Fruit fly (Drosophila melanogaster) whole organism, embryonic: ENCODE measurements around the gene mats.

Source experiments
- Aef1 ChIP-seq: fragments of 200-800 bp; sonication (Bioruptor generic); IDR thresholded peaks from 3 replicates; pipeline ENCODE4 v1.3.6; 2022; ENCODE audit warnings: missing biosample characterization, missing genetic modification characterization
- C15 ChIP-seq: fragments of 200-800 bp; sonication (Bioruptor generic); IDR thresholded peaks from 3 replicates; pipeline ENCODE4 v1.3.6; 2022; ENCODE audit warnings: missing biosample characterization, missing genetic modification characterization
- CG10565 ChIP-seq: fragments of 200-800 bp; sonication (Bioruptor generic); optimal IDR thresholded peaks from 3 replicates; lab custom pipeline; 2016; ENCODE audit warnings: missing biosample characterization, mild to moderate bottlenecking, missing genetic modification characterization
- CG10959 ChIP-seq: fragments of 200-800 bp; sonication (Bioruptor generic); IDR thresholded peaks from 2 replicates; pipeline ENCODE4 v1.3.6; 2022; ENCODE audit warnings: missing biosample characterization, missing genetic modification characterization
- CG11093 ChIP-seq: fragments of 200-800 bp; sonication (Bioruptor generic); IDR thresholded peaks from 3 replicates; pipeline ENCODE4 v1.3.6; 2022; ENCODE audit warnings: missing biosample characterization, missing genetic modification characterization
- CG12659 ChIP-seq: fragments of 200-800 bp; sonication (Bioruptor generic); optimal IDR thresholded peaks from 3 replicates; lab custom pipeline; 2017; ENCODE audit warnings: mild to moderate bottlenecking, missing biosample characterization, missing genetic modification reagents, missing genetic modification characterization
- CG14014 ChIP-seq: fragments of 200-800 bp; sonication (Bioruptor generic); IDR thresholded peaks from 2 replicates; pipeline ENCODE4 v1.3.6; 2022; ENCODE audit warnings: missing biosample characterization, missing genetic modification characterization
- CG15479 ChIP-seq: fragments of 200-800 bp; sonication (Bioruptor generic); optimal IDR thresholded peaks from 3 replicates; lab custom pipeline; 2019; ENCODE audit warnings: missing biosample characterization, mild to moderate bottlenecking, missing genetic modification characterization, moderate library complexity
- CG1602 ChIP-seq: fragments of 200-800 bp; sonication (Bioruptor generic); optimal IDR thresholded peaks from 3 replicates; lab custom pipeline; 2016; ENCODE audit warnings: missing biosample characterization, missing genetic modification characterization
- CG17829 ChIP-seq: fragments of 200-800 bp; optimal IDR thresholded peaks from 2 replicates; lab custom pipeline; 2019; ENCODE audit warnings: missing biosample characterization, mild to moderate bottlenecking, missing genetic modification characterization, moderate library complexity
- CG2199 ChIP-seq: fragments of 200-800 bp; sonication (Bioruptor generic); IDR thresholded peaks from 3 replicates; pipeline ENCODE4 v1.3.6; 2022; ENCODE audit warnings: missing biosample characterization, missing genetic modification characterization
- CG31441 ChIP-seq: fragments of 200-800 bp; sonication (Bioruptor generic); IDR thresholded peaks from 2 replicates; pipeline ENCODE4 v1.3.6; 2022; ENCODE audit warnings: missing biosample characterization, missing genetic modification characterization
- CG32532 ChIP-seq: fragments of 200-800 bp; sonication (Bioruptor generic); IDR thresholded peaks from 2 replicates; pipeline ENCODE4 v1.3.6; 2022; ENCODE audit warnings: missing biosample characterization, missing genetic modification characterization
- CG32767 ChIP-seq: fragments of 200-800 bp; sonication (Bioruptor generic); IDR thresholded peaks from 2 replicates; pipeline ENCODE4 v1.3.6; 2022; ENCODE audit warnings: missing biosample characterization, missing genetic modification characterization
- CG33213 ChIP-seq: fragments of 200-800 bp; sonication (Bioruptor generic); optimal IDR thresholded peaks from 3 replicates; lab custom pipeline; 2016; ENCODE audit warnings: missing biosample characterization, missing genetic modification characterization
- CG33557 ChIP-seq: fragments of 200-800 bp; sonication (Bioruptor generic); optimal IDR thresholded peaks from 2 replicates; lab custom pipeline; 2019; ENCODE audit warnings: missing biosample characterization, mild to moderate bottlenecking, missing genetic modification characterization, moderate library complexity
- CG3847 ChIP-seq: fragments of 200-800 bp; sonication (Bioruptor generic); IDR thresholded peaks from 2 replicates; pipeline ENCODE4 v1.3.6; 2022; ENCODE audit warnings: missing biosample characterization, missing genetic modification characterization
- CG5245 ChIP-seq: fragments of 200-800 bp; sonication (Bioruptor generic); optimal IDR thresholded peaks from 3 replicates; lab custom pipeline; 2016; ENCODE audit warnings: missing biosample characterization, missing genetic modification characterization
- CG5953 ChIP-seq: fragments of 200-800 bp; sonication (Bioruptor generic); IDR thresholded peaks from 2 replicates; pipeline ENCODE4 v1.3.6; 2022; ENCODE audit warnings: missing biosample characterization, missing genetic modification characterization
- CG7357 ChIP-seq: fragments of 200-800 bp; sonication (Bioruptor generic); IDR thresholded peaks from 3 replicates; pipeline ENCODE4 v1.3.6; 2022; ENCODE audit warnings: missing biosample characterization, missing genetic modification characterization
- CG7928 ChIP-seq: fragments of 200-800 bp; sonication (Bioruptor generic); optimal IDR thresholded peaks from 2 replicates; lab custom pipeline; 2017; ENCODE audit warnings: missing biosample characterization, mild to moderate bottlenecking, missing genetic modification characterization
- Camta ChIP-seq: fragments of 200-800 bp; sonication (Bioruptor generic); optimal IDR thresholded peaks from 2 replicates; lab custom pipeline; 2016; ENCODE audit warnings: missing biosample characterization, missing genetic modification characterization
- E2f1 ChIP-seq: fragments of 200-800 bp; sonication (Bioruptor generic); IDR thresholded peaks from 2 replicates; pipeline ENCODE4 v1.3.6; 2022; ENCODE audit warnings: missing biosample characterization, missing genetic modification characterization
- GATAe ChIP-seq: fragments of 200-800 bp; sonication (Bioruptor generic); conservative IDR thresholded peaks from 2 replicates; pipeline ENCODE4 v1.3.6; 2022; ENCODE audit warnings: missing biosample characterization, missing genetic modification characterization
- Hr51 ChIP-seq, 2 experiments: fragments of 200-800 bp; sonication (Bioruptor generic); optimal IDR thresholded peaks; 2 replicates in 1 of 2; 3 replicates in 1 of 2; lab custom pipeline; 2016 to 2018; ENCODE audit warnings: missing biosample characterization in 2 of 2, missing genetic modification characterization in 2 of 2, mild to moderate bottlenecking in 1 of 2, moderate library complexity in 1 of 2
- Hsf ChIP-seq: fragments of 200-800 bp; sonication (Bioruptor generic); optimal IDR thresholded peaks from 3 replicates; lab custom pipeline; 2016; ENCODE audit warnings: missing biosample characterization, missing genetic modification characterization
- Myb ChIP-seq: fragments of 200-800 bp; sonication (Bioruptor generic); optimal IDR thresholded peaks from 2 replicates; lab custom pipeline; 2016; ENCODE audit warnings: missing biosample characterization, missing genetic modification characterization
- Nf-YB ChIP-seq: fragments of 200-800 bp; sonication (Bioruptor generic); optimal IDR thresholded peaks from 3 replicates; lab custom pipeline; 2019; ENCODE audit warnings: missing biosample characterization, mild to moderate bottlenecking, missing genetic modification characterization, moderate library complexity
- Side ChIP-seq: fragments of 200-800 bp; sonication (Bioruptor generic); optimal IDR thresholded peaks from 2 replicates; lab custom pipeline; 2016; ENCODE audit warnings: missing biosample characterization, missing genetic modification characterization
- abd-A ChIP-seq: fragments of 200-800 bp; sonication (Bioruptor generic); optimal IDR thresholded peaks from 3 replicates; lab custom pipeline; 2019; ENCODE audit warnings: missing biosample characterization, mild to moderate bottlenecking, missing genetic modification characterization, moderate library complexity
- al ChIP-seq: fragments of 200-800 bp; sonication (Bioruptor generic); IDR thresholded peaks from 2 replicates; pipeline ENCODE4 v1.3.6; 2022; ENCODE audit warnings: missing biosample characterization, missing genetic modification characterization
- ara ChIP-seq: fragments of 200-800 bp; sonication (Bioruptor generic); IDR thresholded peaks from 2 replicates; pipeline ENCODE4 v1.3.6; 2022; ENCODE audit warnings: missing biosample characterization, missing genetic modification characterization
- bcd ChIP-seq: fragments of 200-800 bp; sonication (Bioruptor generic); optimal IDR thresholded peaks from 2 replicates; lab custom pipeline; 2017; ENCODE audit warnings: missing biosample characterization, mild to moderate bottlenecking, missing genetic modification characterization
- chn ChIP-seq: fragments of 200-800 bp; sonication (Bioruptor generic); optimal IDR thresholded peaks from 2 replicates; lab custom pipeline; 2016; ENCODE audit warnings: missing biosample characterization, missing genetic modification characterization
- corto ChIP-seq: fragments of 200-800 bp; sonication (Bioruptor generic); optimal IDR thresholded peaks from 2 replicates; lab custom pipeline; 2016; ENCODE audit warnings: missing biosample characterization, mild to moderate bottlenecking, missing genetic modification characterization, moderate library complexity
- dpn ChIP-seq, 2 experiments: fragments of 200-800 bp; sonication (Bioruptor generic); optimal IDR thresholded peaks; 3 replicates each; lab custom pipeline; 2016; ENCODE audit warnings: missing biosample characterization in 2 of 2, missing genetic modification characterization in 2 of 2
- esg ChIP-seq: fragments of 200-800 bp; sonication (Bioruptor generic); conservative IDR thresholded peaks from 2 replicates; pipeline ENCODE4 v1.3.6; 2022; ENCODE audit warnings: missing biosample characterization, missing genetic modification characterization
- eve ChIP-seq, 2 experiments: fragments of >200 bp; optimal IDR thresholded peaks; 2 replicates each; lab custom pipeline; 2017; ENCODE audit warnings: missing biosample characterization in 2 of 2, missing genetic modification characterization in 2 of 2
- gcm ChIP-seq: fragments of 200-800 bp; sonication (Bioruptor generic); optimal IDR thresholded peaks from 2 replicates; lab custom pipeline; 2019; ENCODE audit warnings: missing biosample characterization, mild to moderate bottlenecking, missing genetic modification characterization, moderate library complexity
- ind ChIP-seq: fragments of 200-800 bp; sonication (Bioruptor generic); optimal IDR thresholded peaks from 3 replicates; lab custom pipeline; 2016; ENCODE audit warnings: missing biosample characterization, missing genetic modification characterization
- lab ChIP-seq: fragments of 200-800 bp; sonication (Bioruptor generic); optimal IDR thresholded peaks from 3 replicates; lab custom pipeline; 2017; ENCODE audit warnings: missing biosample characterization, missing genetic modification characterization, mild to moderate bottlenecking, moderate library complexity, missing genetic modification reagents
- nerfin-1 ChIP-seq: fragments of 200-800 bp; sonication (Bioruptor generic); optimal IDR thresholded peaks from 3 replicates; lab custom pipeline; 2019; ENCODE audit warnings: missing biosample characterization, mild to moderate bottlenecking, missing genetic modification characterization, moderate library complexity
- nerfin-2 ChIP-seq: fragments of 200-800 bp; sonication (Bioruptor generic); IDR thresholded peaks from 2 replicates; pipeline ENCODE4 v1.3.6; 2022; ENCODE audit warnings: missing biosample characterization, missing genetic modification characterization; ENCODE audit not compliant: partially characterized antibody
- nmo ChIP-seq: fragments of 200-800 bp; sonication (Bioruptor generic); optimal IDR thresholded peaks from 2 replicates; lab custom pipeline; 2018; ENCODE audit warnings: missing biosample characterization, mild to moderate bottlenecking, missing genetic modification characterization, moderate library complexity
- nom ChIP-seq: fragments of 200-800 bp; sonication (Bioruptor generic); optimal IDR thresholded peaks from 2 replicates; lab custom pipeline; 2017; ENCODE audit warnings: missing biosample characterization, missing genetic modification characterization, mild to moderate bottlenecking, moderate library complexity, missing genetic modification reagents
- salm ChIP-seq: fragments of 200-800 bp; sonication (Bioruptor generic); optimal IDR thresholded peaks from 2 replicates; lab custom pipeline; 2018; ENCODE audit warnings: missing biosample characterization, mild to moderate bottlenecking, missing genetic modification characterization
- sens ChIP-seq: fragments of 200-800 bp; sonication (Bioruptor generic); peaks from one replicate; lab custom pipeline; 2016; ENCODE audit warnings: missing biosample characterization, missing genetic modification characterization
- slou ChIP-seq: fragments of 200-800 bp; sonication (Bioruptor generic); optimal IDR thresholded peaks from 3 replicates; lab custom pipeline; 2016; ENCODE audit warnings: missing biosample characterization, missing genetic modification characterization
- tll ChIP-seq, 2 experiments: fragments of 200-800 bp in 1 of 2; fragments of >200 bp in 1 of 2; sonication (Bioruptor generic) in 1 of 2; optimal IDR thresholded peaks; 2 replicates each; lab custom pipeline; 2017 to 2019; ENCODE audit warnings: missing biosample characterization in 2 of 2, missing genetic modification characterization in 2 of 2, mild to moderate bottlenecking in 1 of 2, moderate library complexity in 1 of 2
- tx ChIP-seq: fragments of 200-800 bp; sonication (Bioruptor generic); optimal IDR thresholded peaks from 2 replicates; lab custom pipeline; 2016; ENCODE audit warnings: missing biosample characterization, missing genetic modification characterization
- vvl ChIP-seq: fragments of 200-800 bp; sonication (Bioruptor generic); IDR thresholded peaks from 2 replicates; pipeline ENCODE4 v1.3.6; 2022; ENCODE audit warnings: missing biosample characterization, missing genetic modification characterization

Gene mats

DNA sequence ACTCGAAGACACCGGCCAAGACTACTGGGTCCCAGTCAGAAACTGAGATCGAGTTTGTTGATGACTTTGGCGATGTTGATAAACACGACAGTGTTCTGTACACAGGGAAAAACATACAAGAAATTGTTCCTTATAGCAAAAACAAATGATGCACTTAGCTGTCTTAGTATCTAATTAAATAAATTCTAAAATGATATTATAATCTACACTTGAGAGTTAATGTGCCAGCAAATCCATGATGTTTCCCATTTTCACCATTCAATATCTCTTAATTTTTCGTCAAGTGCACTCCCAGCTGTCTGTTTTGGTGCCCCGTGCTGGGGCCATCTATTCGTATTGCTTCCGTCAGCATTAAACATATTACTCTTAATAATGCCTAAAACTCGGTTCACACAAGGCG is 20.7 kb upstream of the mats start (continued):
- TF ChIP-seq CG17829, result peak; percentile 6
- peak; percentile 25 for TF ChIP-seq ind (GFP tag; lab: Kevin White, UChicago)
- TF ChIP-seq Myb (GFP tag; lab: Kevin White, UChicago), result no peak
- TF ChIP-seq nerfin-2 (GFP tag; lab: Robert Waterston, UW), result no peak
- TF ChIP-seq GATAe (GFP tag; lab: Robert Waterston, UW), result no peak
- TF ChIP-seq Side (GFP tag; lab: Kevin White, UChicago), result no peak
- no peak for TF ChIP-seq CG2199 (GFP tag; lab: Robert Waterston, UW)
- peak; percentile 28; the same call in 1 of the 2 replicates for TF ChIP-seq al (GFP tag; lab: Robert Waterston, UW)
- TF ChIP-seq CG3847 (GFP tag; lab: Robert Waterston, UW), result peak; percentile 40; the same call in 1 of the 2 replicates
- TF ChIP-seq lab, result no peak
- no peak for TF ChIP-seq CG7357 (GFP tag; lab: Robert Waterston, UW)
- TF ChIP-seq tx (GFP tag; lab: Kevin White, UChicago), result no peak
- TF ChIP-seq Aef1 (GFP tag; lab: Robert Waterston, UW), result peak; percentile 35; the same call in 1 of the 3 replicates
- TF ChIP-seq Nf-YB (GFP tag; lab: Kevin White, UChicago), result no peak
- TF ChIP-seq CG33557 (GFP tag; lab: Kevin White, UChicago), result no peak
- TF ChIP-seq gcm (GFP tag; lab: Kevin White, UChicago), result no peak
- TF ChIP-seq nom (GFP tag; lab: Kevin White, UChicago), result no peak
- no peak for TF ChIP-seq CG33213 (GFP tag; lab: Kevin White, UChicago)
- no peak for TF ChIP-seq slou
- TF ChIP-seq sens, result peak; percentile 65
- no peak for TF ChIP-seq salm (tag; lab: Kevin White, UChicago)
- no peak for TF ChIP-seq Hr51 (GFP tag; optimal IDR thresholded peaks at IDR 0.05; lab: Kevin White, UChicago)
- TF ChIP-seq CG12659 (GFP tag; lab: Kevin White, UChicago), result no peak
- TF ChIP-seq CG32767 (GFP tag; lab: Robert Waterston, UW), result no peak
- peak; percentile 29; the same call in 1 of the 2 replicates for TF ChIP-seq CG14014
- peak; percentile 67; the same call in 1 of the 2 replicates for TF ChIP-seq vvl (GFP tag; lab: Robert Waterston, UW)
- peak; percentile 34 for TF ChIP-seq nmo (GFP tag; lab: Kevin White, UChicago)
- TF ChIP-seq CG5245 (GFP tag; lab: Kevin White, UChicago), result peak; percentile 12
- no peak for TF ChIP-seq C15 (GFP tag; lab: Robert Waterston, UW)
- TF ChIP-seq abd-A (tag; lab: Kevin White, UChicago), result no peak
- TF ChIP-seq chn (GFP tag; lab: Kevin White, UChicago), result no peak
- TF ChIP-seq E2f1 (GFP tag; lab: Robert Waterston, UW), result peak; percentile 41; the same call in 1 of the 2 replicates
- TF ChIP-seq dpn (GFP tag; optimal IDR thresholded peaks at IDR 0.05; lab: Kevin White, UChicago), result peak in 1 of 2 experiments; percentile 3
- no peak for TF ChIP-seq CG5953 (GFP tag; lab: Robert Waterston, UW)
- TF ChIP-seq eve (GFP tag; optimal IDR thresholded peaks at IDR 0.05; lab: Kevin White, UChicago), result no peak
- TF ChIP-seq corto (GFP tag; lab: Kevin White, UChicago), result no peak
- TF ChIP-seq bcd, result peak; percentile 27
- no peak for TF ChIP-seq nerfin-1 (tag; lab: Kevin White, UChicago)
- no peak for TF ChIP-seq CG10565 (GFP tag; lab: Kevin White, UChicago)
- peak; percentile 8 for TF ChIP-seq CG1602 (GFP tag; lab: Kevin White, UChicago)
- peak; percentile 75 for TF ChIP-seq CG32532 (GFP tag; lab: Robert Waterston, UW)
- no peak for TF ChIP-seq CG15479
- no peak for TF ChIP-seq CG11093 (GFP tag; lab: Robert Waterston, UW)
- no peak for TF ChIP-seq ara
- TF ChIP-seq CG31441 (GFP tag; lab: Robert Waterston, UW), result no peak
- TF ChIP-seq Camta (GFP tag; lab: Kevin White, UChicago), result no peak
- TF ChIP-seq CG7928, result no peak
- TF ChIP-seq esg (GFP tag; lab: Robert Waterston, UW), result peak; percentile 43
- peak; percentile 17; the same call in 1 of the 2 replicates for TF ChIP-seq CG10959 (GFP tag; lab: Robert Waterston, UW)
- TF ChIP-seq Hsf (GFP tag; lab: Kevin White, UChicago), result peak; percentile 34
- TF ChIP-seq tll (GFP tag; optimal IDR thresholded peaks at IDR 0.05; lab: Kevin White, UChicago), result no peak
